Fruit fly (Drosophila melanogaster): ENCODE measurements around the gene CG1307.

Gene CG1307

dm6 chr3R:6678480-6678879 lies 21.2 kb upstream of the CG1307 start, which contains the start of gene lab:
Gene lab (minus strand): TSS chr3R:6678590.
- TF ChIP-seq fkh (GFP tag; optimal IDR thresholded peaks at IDR 0.05) (peak; percentile 47), Blimp-1 (GFP tag; optimal IDR thresholded peaks at IDR 0.05) (no peak), CG6854 (GFP tag; optimal IDR thresholded peaks at IDR 0.05) (no peak)

dm6 chr3R:6674548-6674947 lies 17.3 kb upstream of the CG1307 start:
- TF ChIP-seq topi (GFP tag; optimal IDR thresholded peaks at IDR 0.05) (peak; percentile 31), CG10631 (GFP tag; optimal IDR thresholded peaks at IDR 0.05) (peak; percentile 38), CG16779 (tag; optimal IDR thresholded peaks at IDR 0.05) (no peak), CG10669 (GFP tag; optimal IDR thresholded peaks at IDR 0.05) (peak; percentile 39), Eip75B (GFP tag; optimal IDR thresholded peaks at IDR 0.05) (peak; percentile 3), Eip78C (GFP tag) (peak; percentile 70), Hr39 (GFP tag; optimal IDR thresholded peaks at IDR 0.05) (peak; percentile 26), CG32006 (GFP tag; optimal IDR thresholded peaks at IDR 0.05) (no peak), cyc (GFP tag; optimal IDR thresholded peaks at IDR 0.05) (peak; percentile 43), achi (GFP tag; optimal IDR thresholded peaks at IDR 0.05) (peak; percentile 19), Met (GFP tag; optimal IDR thresholded peaks at IDR 0.05) (peak; percentile 46), ss (GFP tag; optimal IDR thresholded peaks at IDR 0.05) (peak in 1 of 2 experiments; percentile 4), CG6792 (GFP tag; optimal IDR thresholded peaks at IDR 0.05) (peak; percentile 21), dac (GFP tag; optimal IDR thresholded peaks at IDR 0.05) (no peak), spab (GFP tag; optimal IDR thresholded peaks at IDR 0.05) (peak; percentile 5), CG8632 (GFP tag; optimal IDR thresholded peaks at IDR 0.05) (peak; percentile 7), Sox14 (GFP tag; optimal IDR thresholded peaks at IDR 0.05) (peak; percentile 9), Sox15 (GFP tag; optimal IDR thresholded peaks at IDR 0.05) (no peak), CG8319 (GFP tag; optimal IDR thresholded peaks at IDR 0.05) (no peak), Hr4 (GFP tag; optimal IDR thresholded peaks at IDR 0.05) (no peak), Sox102F (GFP tag; optimal IDR thresholded peaks at IDR 0.05) (peak; percentile 14), CG3032 (tag; optimal IDR thresholded peaks at IDR 0.05) (peak; percentile 30), esn (GFP tag; optimal IDR thresholded peaks at IDR 0.05) (peak; percentile 16), CG3919 (GFP tag; optimal IDR thresholded peaks at IDR 0.05) (peak; percentile 23), CG6163 (GFP tag; IDR thresholded peaks at IDR 0.05) (no peak), Smox (GFP tag; optimal IDR thresholded peaks at IDR 0.05) (peak; percentile 15), acj6 (GFP tag; optimal IDR thresholded peaks at IDR 0.05) (peak; percentile 18), CG31627 (GFP tag; optimal IDR thresholded peaks at IDR 0.05) (peak; percentile 21), OdsH (GFP tag; optimal IDR thresholded peaks at IDR 0.05) (peak; percentile 10), CG6808 (GFP tag; optimal IDR thresholded peaks at IDR 0.05) (peak; percentile 30)

- TF ChIP-seq esn (GFP tag; optimal IDR thresholded peaks at IDR 0.05) (no peak), svp (GFP tag) (peak; percentile 25)
Measured at dm6 chr3R:6672303-6673007, 15.2 kb upstream of the CG1307 start.

- TF ChIP-seq Met (GFP tag; optimal IDR thresholded peaks at IDR 0.05) (no peak), CG10669 (GFP tag; optimal IDR thresholded peaks at IDR 0.05) (no peak), Ets21C (GFP tag; optimal IDR thresholded peaks at IDR 0.05) (no peak), Smox (GFP tag; optimal IDR thresholded peaks at IDR 0.05) (no peak), CG8319 (GFP tag; optimal IDR thresholded peaks at IDR 0.05) (no peak), ss (GFP tag; optimal IDR thresholded peaks at IDR 0.05) (no peak), CG15336 (GFP tag; IDR thresholded peaks at IDR 0.05) (no peak), CG6163 (GFP tag; IDR thresholded peaks at IDR 0.05) (no peak), CG11902 (GFP tag; optimal IDR thresholded peaks at IDR 0.05) (no peak), CG3919 (GFP tag; optimal IDR thresholded peaks at IDR 0.05) (no peak), svp (GFP tag) (no peak), cyc (GFP tag; optimal IDR thresholded peaks at IDR 0.05) (no peak)
Measured at dm6 chr3R:6668234-6668633, 11.0 kb upstream of the CG1307 start.

Measured in whole organism, prepupa.